Worm (Caenorhabditis elegans) whole organism, midembryonic: Measurements from ENCODE around the gene C44B7.11.

Source experiments
- T22C8.4 ChIP-seq: fragments of 200-800 bp; sonication (Bioruptor generic); IDR thresholded peaks from 2 replicates; pipeline ENCODE4 v1.3.6; 2022; ENCODE audit warnings: missing genetic modification characterization, missing compliant biosample characterization
- klf-2 ChIP-seq: fragments of 200-800 bp; sonication (Bioruptor generic); conservative IDR thresholded peaks from 2 replicates; pipeline ENCODE4 v1.3.6; 2022; ENCODE audit warnings: missing genetic modification reagents, missing genetic modification characterization, missing compliant biosample characterization
- ztf-23 ChIP-seq: fragments of 200-800 bp; sonication (Bioruptor generic); IDR thresholded peaks from 2 replicates; pipeline ENCODE4 v1.3.6; 2022; ENCODE audit warnings: missing genetic modification reagents, missing genetic modification characterization, missing compliant biosample characterization

DNA sequence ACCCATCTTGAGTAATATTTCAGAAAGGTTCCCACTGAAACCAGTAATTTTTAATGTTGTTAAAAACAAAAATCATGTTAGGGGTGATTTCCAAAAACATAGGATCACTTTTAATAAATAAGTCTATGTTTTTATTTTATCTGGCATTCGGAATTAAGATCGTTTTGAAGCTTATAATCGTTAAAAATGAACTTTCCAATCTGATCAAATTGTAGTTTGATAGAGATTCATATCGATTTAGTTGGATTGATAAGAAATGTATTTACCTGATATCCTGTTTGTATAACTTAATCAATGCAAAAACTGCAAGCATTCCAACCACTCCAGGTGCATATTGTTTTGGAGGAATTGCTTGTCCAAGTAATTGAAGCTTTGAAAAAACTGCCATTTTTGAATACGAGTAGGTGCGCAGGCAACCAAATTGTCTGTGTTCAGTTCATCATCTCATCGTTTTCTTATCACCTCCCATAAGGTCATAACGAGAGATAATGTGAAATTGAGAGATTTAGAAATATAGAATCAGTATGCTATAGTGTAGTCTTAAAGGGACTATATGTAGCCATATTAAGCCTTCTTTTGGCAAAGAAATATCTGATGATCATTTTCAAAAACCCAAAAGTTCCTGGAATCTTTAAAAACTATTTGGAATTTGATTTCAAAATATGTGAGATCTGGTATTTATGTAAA lies 9.9 kb downstream of the C44B7.11 start, which contains the start of gene pmp-2:
- TF ChIP-seq T22C8.4 (GFP tag; lab: Robert Waterston, UW) (no peak), ztf-23 (GFP tag; lab: Robert Waterston, UW) (no peak), klf-2 (GFP tag; lab: Robert Waterston, UW) (no peak)
